Fruit fly (Drosophila melanogaster): ENCODE data around the gene Pex12.

The Pex12 gene

DNA sequence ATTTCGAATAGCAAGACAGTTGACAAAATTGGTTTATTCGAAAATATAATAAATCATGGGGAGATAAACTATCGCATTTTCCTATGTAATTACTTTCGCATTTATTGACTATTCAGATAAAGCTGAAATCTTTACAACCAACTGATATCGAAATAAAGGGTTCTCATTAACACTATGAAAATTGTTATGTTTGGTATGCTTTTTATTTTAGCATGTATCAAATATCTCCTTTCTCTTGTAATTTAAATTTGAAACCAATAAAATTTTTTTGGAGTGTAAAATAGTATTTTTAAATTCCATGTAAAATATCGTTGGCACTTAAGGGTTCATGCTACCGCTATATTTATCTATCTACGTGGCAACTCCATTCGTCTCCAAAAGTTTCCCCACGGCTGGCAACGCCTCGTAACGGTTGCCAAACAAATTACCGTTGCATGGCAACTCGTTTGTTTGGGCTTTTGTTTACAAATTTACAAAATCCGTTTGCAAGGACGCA is 39.3 kb downstream of the Pex12 start, which contains the start of gene CG13949 (continued):
- peak; percentile 17 for TF ChIP-seq CG8478 (optimal IDR thresholded peaks at IDR 0.05)
- peak; percentile 72; the same call in 2 of the 3 replicates for TF ChIP-seq CG2199 (GFP tag; IDR thresholded peaks at IDR 0.05)
- peak; percentile 42 for TF ChIP-seq BtbVII (GFP tag; optimal IDR thresholded peaks at IDR 0.05)
- peak; percentile 71; the same call in 2 of the 3 replicates for TF ChIP-seq H15 (GFP tag; IDR thresholded peaks at IDR 0.05)
- no peak for TF ChIP-seq CG10565 (GFP tag; optimal IDR thresholded peaks at IDR 0.05)
- TF ChIP-seq yki (optimal IDR thresholded peaks at IDR 0.05), result no peak
- peak; percentile 77; the same call in 2 of the 3 replicates for TF ChIP-seq zfh1 (GFP tag; IDR thresholded peaks at IDR 0.05)
- TF ChIP-seq tup (GFP tag; optimal IDR thresholded peaks at IDR 0.05), result no peak
- TF ChIP-seq Hr39 (optimal IDR thresholded peaks at IDR 0.05), result no peak
- TF ChIP-seq kah (GFP tag; optimal IDR thresholded peaks at IDR 0.05), result peak; percentile 1
- peak; percentile 44 for TF ChIP-seq CG10147 (GFP tag; optimal IDR thresholded peaks at IDR 0.05)
- TF ChIP-seq CG16779 (GFP tag; IDR thresholded peaks at IDR 0.05), result peak; percentile 68; the same call in 1 of the 2 replicates
- TF ChIP-seq Lhr (GFP tag; optimal IDR thresholded peaks at IDR 0.05), result peak; percentile 98
- peak; percentile 82 for TF ChIP-seq Aef1 (GFP tag; IDR thresholded peaks at IDR 0.05)
- no peak for TF ChIP-seq HLHmδ (GFP tag; optimal IDR thresholded peaks at IDR 0.05)
- peak; percentile 28 for TF ChIP-seq jumu (GFP tag; optimal IDR thresholded peaks at IDR 0.05)
- TF ChIP-seq CG14710 (tag; optimal IDR thresholded peaks at IDR 0.05), result peak; percentile 55
- peak; percentile 62 for TF ChIP-seq Nf-YC (tag; optimal IDR thresholded peaks at IDR 0.05)
- TF ChIP-seq CG8765 (GFP tag; IDR thresholded peaks at IDR 0.05), result peak; percentile 49; the same call in 1 of the 2 replicates
- peak; percentile 41 for TF ChIP-seq NC2β (GFP tag; optimal IDR thresholded peaks at IDR 0.05)
- peak; percentile 34 for TF ChIP-seq CG8388 (GFP tag; optimal IDR thresholded peaks at IDR 0.05)
- TF ChIP-seq amos (GFP tag; IDR thresholded peaks at IDR 0.05; ENCODE audit: partially characterized antibody), result peak; percentile 56
- TF ChIP-seq Max (GFP tag; optimal IDR thresholded peaks at IDR 0.05), result no peak
- peak; percentile 35 for TF ChIP-seq CG4282 (GFP tag; optimal IDR thresholded peaks at IDR 0.05)
- peak; percentile 54 for TF ChIP-seq Meics (GFP tag; optimal IDR thresholded peaks at IDR 0.05)
- peak; percentile 64 for TF ChIP-seq stwl (tag; optimal IDR thresholded peaks at IDR 0.05)
- TF ChIP-seq cad (GFP tag; optimal IDR thresholded peaks at IDR 0.05), result no peak
- peak; percentile 27 for TF ChIP-seq fd96Cb (tag; optimal IDR thresholded peaks at IDR 0.05)
- no peak for TF ChIP-seq Lim3 (GFP tag; IDR thresholded peaks at IDR 0.05)
- peak in 1 of 2 experiments; percentile 3 for TF ChIP-seq insv (GFP tag; optimal IDR thresholded peaks at IDR 0.05)
- TF ChIP-seq bcd (GFP tag; optimal IDR thresholded peaks at IDR 0.05), result peak; percentile 45
- peak; percentile 28 for TF ChIP-seq tap (tag; optimal IDR thresholded peaks at IDR 0.05)
- TF ChIP-seq CG11456 (GFP tag; IDR thresholded peaks at IDR 0.05), result peak; percentile 87
- TF ChIP-seq CG17568 (GFP tag; optimal IDR thresholded peaks at IDR 0.05), result peak; percentile 55
- TF ChIP-seq CG12769 (tag; optimal IDR thresholded peaks at IDR 0.05), result peak; percentile 38
- TF ChIP-seq Doc2 (GFP tag; IDR thresholded peaks at IDR 0.05), result no peak
- 0 out of 2 replicates have a peak, but pooled peaks have one; percentile 8 for TF ChIP-seq Poxn (GFP tag; IDR thresholded peaks at IDR 0.05)
- peak; percentile 22 for TF ChIP-seq Jarid2 (GFP tag; optimal IDR thresholded peaks at IDR 0.05)
- no peak for TF ChIP-seq pfk (GFP tag; optimal IDR thresholded peaks at IDR 0.05)
- peak; percentile 56 for TF ChIP-seq knrl (GFP tag; IDR thresholded peaks at IDR 0.05; ENCODE audit: partially characterized antibody)
- no peak for TF ChIP-seq CG32767 (GFP tag; IDR thresholded peaks at IDR 0.05)
- no peak for TF ChIP-seq CG15011 (GFP tag; optimal IDR thresholded peaks at IDR 0.05)
- peak; percentile 73 for TF ChIP-seq CG2678 (tag; optimal IDR thresholded peaks at IDR 0.05)
- TF ChIP-seq CG13424 (tag; optimal IDR thresholded peaks at IDR 0.05), result peak; percentile 68
- peak; percentile 25 for TF ChIP-seq dm (GFP tag; optimal IDR thresholded peaks at IDR 0.05)
- no peak for TF ChIP-seq Gsc (GFP tag; IDR thresholded peaks at IDR 0.05)
- TF ChIP-seq ham (GFP tag; IDR thresholded peaks at IDR 0.05), result no peak
- TF ChIP-seq wek (GFP tag; optimal IDR thresholded peaks at IDR 0.05), result no peak
- no peak for TF ChIP-seq wor (GFP tag; IDR thresholded peaks at IDR 0.05)
- TF ChIP-seq ac (GFP tag; optimal IDR thresholded peaks at IDR 0.05), result no peak
- TF ChIP-seq CG4424 (GFP tag; optimal IDR thresholded peaks at IDR 0.05), result peak; percentile 44
